Worm (Caenorhabditis elegans) whole organism, midembryonic: ENCODE measurements around the gene dbt-1.

Experiments
- T22C8.4 ChIP-seq: fragments of 200-800 bp; sonication (Bioruptor generic); IDR thresholded peaks from 2 replicates; pipeline ENCODE4 v1.3.6; 2022; ENCODE audit warnings: missing genetic modification characterization, missing compliant biosample characterization
- cog-1 ChIP-seq: sonication (generic microtip); optimal IDR thresholded peaks from 2 replicates; lab custom pipeline; 2016; ENCODE audit warnings: missing genetic modification characterization, missing compliant biosample characterization
- flt-1 ChIP-seq: fragments of 200-800 bp; sonication (Bioruptor generic); IDR thresholded peaks from 2 replicates; pipeline ENCODE4 v1.3.6; 2022; ENCODE audit warnings: missing genetic modification characterization, missing compliant biosample characterization
- klf-2 ChIP-seq: fragments of 200-800 bp; sonication (Bioruptor generic); conservative IDR thresholded peaks from 2 replicates; pipeline ENCODE4 v1.3.6; 2022; ENCODE audit warnings: missing genetic modification reagents, missing genetic modification characterization, missing compliant biosample characterization
- med-1 ChIP-seq: sonication (generic microtip); optimal IDR thresholded peaks from 2 replicates; lab custom pipeline; 2017; ENCODE audit warnings: missing genetic modification characterization, mild to moderate bottlenecking, missing compliant biosample characterization, antibody characterized with exemption, missing genetic modification reagents; ENCODE audit not compliant: insufficient read depth
- ref-1 ChIP-seq: fragments of 200-800 bp; sonication (Bioruptor generic); conservative IDR thresholded peaks from 2 replicates; pipeline ENCODE4 v1.3.6; 2022; ENCODE audit warnings: missing genetic modification reagents, missing genetic modification characterization, missing compliant biosample characterization
- tab-1 ChIP-seq: fragments of 200-800 bp; sonication (Bioruptor generic); IDR thresholded peaks from 2 replicates; pipeline ENCODE4 v1.3.6; 2022; ENCODE audit warnings: missing genetic modification characterization, missing compliant biosample characterization
- ztf-23 ChIP-seq: fragments of 200-800 bp; sonication (Bioruptor generic); IDR thresholded peaks from 2 replicates; pipeline ENCODE4 v1.3.6; 2022; ENCODE audit warnings: missing genetic modification reagents, missing genetic modification characterization, missing compliant biosample characterization
- ztf-29 ChIP-seq: fragments of 200-800 bp; sonication (Bioruptor generic); IDR thresholded peaks from 2 replicates; pipeline ENCODE4 v1.3.6; 2022; ENCODE audit warnings: missing genetic modification reagents, missing genetic modification characterization, missing compliant biosample characterization

The dbt-1 gene

DNA sequence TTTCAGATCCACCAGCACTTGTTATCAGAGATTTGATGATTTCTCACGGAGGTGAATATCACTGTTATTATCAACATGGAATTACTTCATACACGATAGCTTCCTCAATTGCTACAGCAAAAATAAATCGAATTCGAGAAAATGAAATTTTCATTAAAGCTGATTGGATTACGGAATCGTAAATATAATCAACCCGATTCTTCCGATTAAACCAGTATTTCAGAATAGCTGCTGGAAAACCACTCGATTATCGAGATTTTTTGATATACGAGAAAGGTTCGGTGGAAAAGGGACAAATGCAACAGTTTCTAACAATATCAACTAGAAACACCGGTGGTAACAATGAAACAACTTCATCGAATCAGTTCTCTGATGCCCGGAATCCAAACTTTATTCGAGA, 43.0 kb downstream of the dbt-1 start:
- no peak for TF ChIP-seq ref-1 (GFP tag; lab: Robert Waterston, UW)
- TF ChIP-seq tab-1, result no peak
- TF ChIP-seq med-1 (GFP tag; lab: Kevin White, UChicago), result no peak
- TF ChIP-seq T22C8.4 (GFP tag; lab: Robert Waterston, UW), result no peak
- no peak for TF ChIP-seq cog-1 (tag; lab: Kevin White, UChicago)
- no peak for TF ChIP-seq flt-1
- no peak for TF ChIP-seq ztf-29 (GFP tag; lab: Robert Waterston, UW)
- no peak for TF ChIP-seq ztf-23
- TF ChIP-seq klf-2, result no peak

DNA sequence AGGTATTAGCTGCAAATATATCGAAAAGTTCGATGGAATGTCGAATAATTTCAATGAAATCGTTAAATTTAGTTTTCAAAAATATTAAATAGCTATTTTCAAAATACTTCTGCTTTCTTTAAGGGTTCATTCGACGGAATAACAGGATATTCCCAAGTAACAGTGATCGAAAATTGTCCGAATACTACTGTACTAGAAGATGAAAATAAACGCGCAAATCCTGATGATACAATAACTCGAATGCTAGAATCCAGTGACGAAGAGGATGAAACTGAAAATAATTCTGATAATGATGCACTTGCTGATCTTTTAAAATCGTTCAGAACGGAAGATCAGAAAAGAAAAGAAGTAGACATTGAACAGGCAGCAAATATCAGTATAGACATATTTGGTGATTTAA, 44.2 kb downstream of the dbt-1 start:
- TF ChIP-seq ztf-29 (GFP tag; lab: Robert Waterston, UW), result no peak
- no peak for TF ChIP-seq ztf-23
- no peak for TF ChIP-seq flt-1
- TF ChIP-seq tab-1, result no peak
- TF ChIP-seq klf-2, result no peak
- no peak for TF ChIP-seq cog-1 (tag; lab: Kevin White, UChicago)
- TF ChIP-seq ref-1 (GFP tag; lab: Robert Waterston, UW), result no peak
- no peak for TF ChIP-seq med-1 (GFP tag; lab: Kevin White, UChicago)
- no peak for TF ChIP-seq T22C8.4 (GFP tag; lab: Robert Waterston, UW)

DNA sequence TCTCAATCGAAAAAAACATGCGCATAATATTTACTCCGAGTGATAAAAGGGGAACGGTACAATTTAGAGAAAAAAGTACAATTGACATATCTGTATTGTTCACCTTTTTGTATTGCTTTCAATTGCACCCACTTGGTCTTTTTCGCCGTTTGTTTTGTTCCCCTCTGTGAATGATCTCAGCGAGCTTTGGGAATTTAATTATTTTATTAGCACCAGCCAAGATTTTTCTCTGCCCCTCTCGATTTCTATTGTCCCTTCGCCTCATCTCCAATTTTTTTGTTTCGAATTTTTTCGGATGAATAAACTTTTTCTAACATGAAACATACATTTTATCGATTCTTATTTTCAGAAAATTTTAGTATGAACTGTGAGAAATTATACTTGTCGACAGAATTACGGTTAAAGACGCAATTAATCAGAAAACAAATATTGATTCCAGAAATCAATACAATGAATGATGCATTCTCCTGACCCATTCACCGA, 44.8 kb downstream of the dbt-1 start, which contains the start of gene rev-1:
Gene rev-1, plus strand, starts transcription at position 433 of the 483 bp plus-strand sequence.
- no peak for TF ChIP-seq ref-1 (GFP tag; lab: Robert Waterston, UW)
- no peak for TF ChIP-seq med-1 (GFP tag; lab: Kevin White, UChicago)
- no peak for TF ChIP-seq cog-1 (tag; lab: Kevin White, UChicago)

DNA sequence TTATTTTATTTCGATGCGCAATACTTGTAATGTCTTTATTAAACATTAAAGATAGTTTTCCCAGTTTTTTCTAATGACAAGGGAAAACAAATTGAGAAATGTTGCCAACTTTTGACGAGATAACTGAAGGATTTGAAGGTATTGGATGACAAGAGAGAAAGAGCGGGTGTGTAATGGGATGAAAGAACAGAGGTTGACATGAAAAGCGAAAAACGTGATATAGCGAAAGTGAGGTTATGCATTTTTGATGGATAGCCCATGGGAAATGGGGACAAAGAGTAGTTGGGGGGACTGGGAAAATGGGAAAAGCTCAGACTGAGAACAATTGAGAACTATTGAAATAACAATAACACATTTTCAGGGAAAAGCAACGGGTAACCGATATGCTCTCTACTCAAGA, 49.8 kb downstream of the dbt-1 start:
- TF ChIP-seq tab-1, result no peak
- TF ChIP-seq T22C8.4 (GFP tag; lab: Robert Waterston, UW), result no peak

DNA sequence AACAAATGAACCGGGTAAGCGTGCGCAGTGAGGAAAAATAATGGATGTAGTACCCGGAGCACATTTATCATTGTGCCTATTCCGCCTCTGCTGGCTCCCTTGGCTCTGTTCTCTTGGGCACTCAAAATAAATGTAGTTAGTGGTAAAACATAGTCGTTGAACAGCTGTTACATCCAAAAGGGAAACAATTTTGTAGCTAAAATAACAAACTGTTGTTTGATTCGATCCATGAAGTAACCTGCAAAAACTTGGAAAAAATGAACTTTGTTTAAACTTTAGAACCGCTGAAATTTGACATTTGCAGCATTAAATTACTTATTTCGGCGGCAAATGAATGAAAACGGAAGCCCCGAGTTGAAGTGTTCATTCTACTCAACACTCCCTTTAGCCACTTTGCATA, 51.4 kb downstream of the dbt-1 start:
- no peak for TF ChIP-seq tab-1
- no peak for TF ChIP-seq T22C8.4 (GFP tag; lab: Robert Waterston, UW)
- TF ChIP-seq klf-2, result no peak

DNA sequence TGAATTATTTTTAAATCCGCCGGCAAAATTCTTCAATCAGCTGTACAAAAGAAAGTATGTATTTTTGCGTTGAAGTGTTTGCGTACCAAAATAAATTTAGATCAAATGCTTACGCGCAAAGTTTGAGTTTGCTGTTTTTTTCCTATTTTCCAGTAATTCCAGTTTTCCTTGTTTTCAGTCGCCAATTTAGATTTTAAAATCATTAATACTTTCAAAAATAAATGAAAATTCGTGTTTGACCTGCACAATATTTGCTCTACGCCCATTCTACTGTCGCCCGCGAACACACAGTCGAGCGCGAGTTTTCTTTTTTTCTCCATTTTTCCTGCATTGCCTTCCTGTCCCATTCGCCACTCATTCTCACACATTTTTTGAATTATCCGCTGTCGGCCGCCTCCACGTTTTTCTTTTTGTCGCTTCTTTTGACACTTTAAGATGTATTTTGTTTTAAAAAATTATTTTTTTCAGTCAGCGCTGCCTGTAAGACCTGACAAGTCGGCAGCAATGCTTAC, 52.2 kb downstream of the dbt-1 start, which contains the start of gene ptc-1:
Gene ptc-1, plus strand, starts transcription at position 462 of the 512 bp plus-strand sequence.
- TF ChIP-seq cog-1 (tag; lab: Kevin White, UChicago), result no peak
- TF ChIP-seq med-1 (GFP tag; lab: Kevin White, UChicago), result no peak
- TF ChIP-seq flt-1, result no peak
- TF ChIP-seq klf-2, result no peak
- no peak for TF ChIP-seq T22C8.4 (GFP tag; lab: Robert Waterston, UW)
- no peak for TF ChIP-seq ztf-23
- no peak for TF ChIP-seq ref-1 (GFP tag; lab: Robert Waterston, UW)
- TF ChIP-seq ztf-29 (GFP tag; lab: Robert Waterston, UW), result no peak
- no peak for TF ChIP-seq tab-1
